Fruit fly (Drosophila melanogaster) whole organism, embryonic: Measurements from ENCODE around the gene CG2059.

Experiments
- BEAF-32 ChIP-seq: fragments of 200-800 bp; sonication (Bioruptor generic); optimal IDR thresholded peaks from 3 replicates; lab custom pipeline; 2017; ENCODE audit warnings: missing biosample characterization, missing genetic modification characterization, mild to moderate bottlenecking, moderate library complexity, missing genetic modification reagents
- Bgb ChIP-seq: fragments of 200-800 bp; sonication (Bioruptor generic); IDR thresholded peaks from 2 replicates; pipeline ENCODE4 v1.3.6; 2022; ENCODE audit warnings: missing biosample characterization, missing genetic modification characterization; ENCODE audit not compliant: partially characterized antibody
- CG10366 ChIP-seq: fragments of 200-800 bp; sonication (Bioruptor generic); IDR thresholded peaks from 2 replicates; pipeline ENCODE4 v1.3.6; 2022; ENCODE audit warnings: missing biosample characterization, missing genetic modification characterization
- CG13123 ChIP-seq: fragments of 200-800 bp; sonication (Bioruptor generic); optimal IDR thresholded peaks from 2 replicates; lab custom pipeline; 2016; ENCODE audit warnings: missing biosample characterization, missing genetic modification characterization
- CG1602 ChIP-seq: fragments of 200-800 bp; sonication (Bioruptor generic); optimal IDR thresholded peaks from 3 replicates; lab custom pipeline; 2016; ENCODE audit warnings: missing biosample characterization, missing genetic modification characterization
- CG16815 ChIP-seq: fragments of 200-800 bp; sonication (Bioruptor generic); optimal IDR thresholded peaks from 3 replicates; lab custom pipeline; 2017; ENCODE audit warnings: missing biosample characterization, mild to moderate bottlenecking, missing genetic modification characterization
- CG17912 ChIP-seq: fragments of 200-800 bp; sonication (Bioruptor generic); optimal IDR thresholded peaks from 2 replicates; lab custom pipeline; 2018; ENCODE audit warnings: missing biosample characterization, mild to moderate bottlenecking, missing genetic modification characterization
- CG2116 ChIP-seq: fragments of 200-800 bp; sonication (Bioruptor generic); optimal IDR thresholded peaks from 3 replicates; lab custom pipeline; 2018; ENCODE audit warnings: missing biosample characterization, mild to moderate bottlenecking, missing genetic modification characterization
- CG32532 ChIP-seq: fragments of 200-800 bp; sonication (Bioruptor generic); IDR thresholded peaks from 2 replicates; pipeline ENCODE4 v1.3.6; 2022; ENCODE audit warnings: missing biosample characterization, missing genetic modification characterization
- CG34422 ChIP-seq: fragments of 200-800 bp; sonication (Bioruptor generic); IDR thresholded peaks from 3 replicates; pipeline ENCODE4 v1.3.6; 2022; ENCODE audit warnings: missing biosample characterization, missing genetic modification characterization
- CG4360 ChIP-seq: fragments of 200-800 bp; sonication (Bioruptor generic); IDR thresholded peaks from 2 replicates; pipeline ENCODE4 v1.3.6; 2022; ENCODE audit warnings: missing biosample characterization, missing genetic modification characterization
- CG43689 ChIP-seq: fragments of 200-800 bp; sonication (Bioruptor generic); IDR thresholded peaks from 2 replicates; pipeline ENCODE4 v1.3.6; 2022; ENCODE audit warnings: missing biosample characterization, missing genetic modification characterization
- CG4820 ChIP-seq: fragments of 200-800 bp; sonication (Bioruptor generic); optimal IDR thresholded peaks from 3 replicates; lab custom pipeline; 2016; ENCODE audit warnings: missing biosample characterization, missing genetic modification characterization
- CG7745 ChIP-seq: fragments of 200-800 bp; sonication (Bioruptor generic); optimal IDR thresholded peaks from 2 replicates; lab custom pipeline; 2018; ENCODE audit warnings: missing biosample characterization, mild to moderate bottlenecking, missing genetic modification characterization, moderate library complexity
- CG7786 ChIP-seq: fragments of 200-800 bp; sonication (Bioruptor generic); optimal IDR thresholded peaks from 2 replicates; lab custom pipeline; 2016; ENCODE audit warnings: missing biosample characterization, missing genetic modification characterization
- CG7839 ChIP-seq: fragments of 200-800 bp; sonication (Bioruptor generic); optimal IDR thresholded peaks from 3 replicates; lab custom pipeline; 2018; ENCODE audit warnings: missing biosample characterization, mild to moderate bottlenecking, missing genetic modification characterization, moderate library complexity
- CG9817 ChIP-seq: fragments of 200-800 bp; sonication (Bioruptor generic); optimal IDR thresholded peaks from 2 replicates; lab custom pipeline; 2018; ENCODE audit warnings: missing biosample characterization, mild to moderate bottlenecking, missing genetic modification characterization, moderate library complexity
- Dad ChIP-seq: fragments of 200-800 bp; sonication (Bioruptor generic); optimal IDR thresholded peaks from 3 replicates; lab custom pipeline; 2016; ENCODE audit warnings: missing biosample characterization, missing genetic modification characterization
- Dref ChIP-seq: fragments of 200-800 bp; sonication (Bioruptor generic); IDR thresholded peaks from 2 replicates; pipeline ENCODE4 v1.3.6; 2022; ENCODE audit warnings: missing biosample characterization, missing genetic modification characterization
- Ets97D ChIP-seq: fragments of 200-800 bp; sonication (Bioruptor generic); optimal IDR thresholded peaks from 3 replicates; lab custom pipeline; 2016; ENCODE audit warnings: missing biosample characterization, missing genetic modification characterization
- Fer1 ChIP-seq: fragments of 200-800 bp; sonication (Bioruptor generic); optimal IDR thresholded peaks from 2 replicates; lab custom pipeline; 2017; ENCODE audit warnings: missing biosample characterization, mild to moderate bottlenecking, missing genetic modification characterization
- HLH54F ChIP-seq: fragments of 200-800 bp; sonication (Bioruptor generic); optimal IDR thresholded peaks from 3 replicates; lab custom pipeline; 2016; ENCODE audit warnings: missing biosample characterization, missing genetic modification characterization
- Hand ChIP-seq: fragments of 200-800 bp; sonication (Bioruptor generic); optimal IDR thresholded peaks from 2 replicates; lab custom pipeline; 2017; ENCODE audit warnings: mild to moderate bottlenecking, missing biosample characterization, missing genetic modification reagents, missing genetic modification characterization
- Hmr ChIP-seq: fragments of 200-800 bp; sonication (Bioruptor generic); optimal IDR thresholded peaks from 3 replicates; lab custom pipeline; 2017; ENCODE audit warnings: mild to moderate bottlenecking, missing biosample characterization, missing genetic modification reagents, missing genetic modification characterization
- Mes4 ChIP-seq: fragments of 200-800 bp; sonication (Bioruptor generic); optimal IDR thresholded peaks from 2 replicates; lab custom pipeline; 2016; ENCODE audit warnings: missing biosample characterization, missing genetic modification characterization
- Oaz ChIP-seq: fragments of 200-800 bp; sonication (Bioruptor generic); IDR thresholded peaks from 2 replicates; pipeline ENCODE4 v1.3.6; 2022; ENCODE audit warnings: missing biosample characterization, missing genetic modification characterization
- Optix ChIP-seq: fragments of 200-800 bp; sonication (Bioruptor generic); IDR thresholded peaks from 3 replicates; pipeline ENCODE4 v1.3.6; 2022; ENCODE audit warnings: missing biosample characterization, missing genetic modification characterization
- Ssrp ChIP-seq: fragments of 200-800 bp; sonication (Bioruptor generic); optimal IDR thresholded peaks from 2 replicates; lab custom pipeline; 2018; ENCODE audit warnings: missing biosample characterization, mild to moderate bottlenecking, missing genetic modification characterization, moderate library complexity
- Tbp ChIP-seq: fragments of >200 bp; optimal IDR thresholded peaks from 2 replicates; lab custom pipeline; 2018; ENCODE audit warnings: missing biosample characterization, missing genetic modification characterization
- Vsx1 ChIP-seq: fragments of 200-800 bp; sonication (Bioruptor generic); optimal IDR thresholded peaks from 2 replicates; lab custom pipeline; 2017; ENCODE audit warnings: missing biosample characterization, mild to moderate bottlenecking, missing genetic modification characterization, missing genetic modification reagents
- ase ChIP-seq: fragments of 200-800 bp; sonication (Bioruptor generic); IDR thresholded peaks from 3 replicates; pipeline ENCODE4 v1.3.6; 2022; ENCODE audit warnings: missing biosample characterization, missing genetic modification characterization
- btn ChIP-seq: fragments of 200-800 bp; sonication (Bioruptor generic); optimal IDR thresholded peaks from 2 replicates; lab custom pipeline; 2016; ENCODE audit warnings: missing biosample characterization, missing genetic modification characterization
- crc ChIP-seq: fragments of 200-800 bp; sonication (Bioruptor generic); optimal IDR thresholded peaks from 2 replicates; lab custom pipeline; 2016; ENCODE audit warnings: missing biosample characterization, missing genetic modification characterization
- dmrt11E ChIP-seq: fragments of 200-800 bp; sonication (Bioruptor generic); optimal IDR thresholded peaks from 3 replicates; lab custom pipeline; 2018; ENCODE audit warnings: missing biosample characterization, mild to moderate bottlenecking, missing genetic modification characterization, moderate library complexity
- gfzf ChIP-seq: fragments of 200-800 bp; sonication (Bioruptor generic); optimal IDR thresholded peaks from 2 replicates; lab custom pipeline; 2016; ENCODE audit warnings: missing biosample characterization, mild to moderate bottlenecking, missing genetic modification characterization, moderate library complexity
- ind ChIP-seq: fragments of 200-800 bp; sonication (Bioruptor generic); optimal IDR thresholded peaks from 3 replicates; lab custom pipeline; 2016; ENCODE audit warnings: missing biosample characterization, missing genetic modification characterization
- lab ChIP-seq: fragments of 200-800 bp; sonication (Bioruptor generic); optimal IDR thresholded peaks from 3 replicates; lab custom pipeline; 2017; ENCODE audit warnings: missing biosample characterization, missing genetic modification characterization, mild to moderate bottlenecking, moderate library complexity, missing genetic modification reagents
- lola ChIP-seq, 3 experiments: fragments of >200 bp in 2 of 3; fragments of 200-800 bp in 1 of 3; sonication (Bioruptor generic) in 1 of 3; optimal IDR thresholded peaks; 2 replicates each; lab custom pipeline; 2017 to 2019; ENCODE audit warnings: missing biosample characterization in 3 of 3, missing genetic modification characterization in 3 of 3, mild to moderate bottlenecking in 1 of 3, moderate library complexity in 1 of 3
- mam ChIP-seq: fragments of 200-800 bp; sonication (Bioruptor generic); optimal IDR thresholded peaks from 3 replicates; lab custom pipeline; 2016; ENCODE audit warnings: missing biosample characterization, missing genetic modification characterization
- row ChIP-seq: fragments of 200-800 bp; sonication (Bioruptor generic); IDR thresholded peaks from 3 replicates; pipeline ENCODE4 v1.3.6; 2022; ENCODE audit warnings: missing biosample characterization, missing genetic modification characterization
- shn ChIP-seq: fragments of 200-800 bp; sonication (Bioruptor generic); optimal IDR thresholded peaks from 3 replicates; lab custom pipeline; 2016; ENCODE audit warnings: missing biosample characterization, missing genetic modification characterization
- sqz ChIP-seq: fragments of 200-800 bp; sonication (Bioruptor generic); optimal IDR thresholded peaks from 3 replicates; lab custom pipeline; 2018; ENCODE audit warnings: missing biosample characterization, mild to moderate bottlenecking, missing genetic modification characterization
- ttk ChIP-seq: fragments of 200-800 bp; sonication (Bioruptor generic); IDR thresholded peaks from 2 replicates; pipeline ENCODE4 v2.1.2; 2022; ENCODE audit warnings: missing biosample characterization, missing genetic modification characterization
- vnd ChIP-seq: fragments of 200-800 bp; sonication (Bioruptor generic); IDR thresholded peaks from 3 replicates; pipeline ENCODE4 v1.3.6; 2022; ENCODE audit warnings: missing biosample characterization, missing genetic modification characterization; ENCODE audit not compliant: partially characterized antibody

The CG2059 gene

dm6 chrX:7336121-7336961 lies 50.2 kb downstream of the CG2059 start (continued):
- peak; percentile 86 for TF ChIP-seq crc (GFP tag; lab: Kevin White, UChicago)
- TF ChIP-seq CG43689 (GFP tag; lab: Robert Waterston, UW): peak; percentile 79
- TF ChIP-seq vnd (GFP tag; lab: Robert Waterston, UW): no peak
- peak; percentile 92 for TF ChIP-seq row (GFP tag; lab: Robert Waterston, UW)
- TF ChIP-seq CG2116 (GFP tag; lab: Kevin White, UChicago): peak; percentile 65
- peak; percentile 88 for TF ChIP-seq CG4820 (GFP tag; lab: Kevin White, UChicago)
- TF ChIP-seq Ets97D (GFP tag; lab: Kevin White, UChicago): peak; percentile 66
- TF ChIP-seq sqz: peak; percentile 57
- peak; percentile 52 for TF ChIP-seq CG17912
- peak; percentile 89 for TF ChIP-seq Mes4 (GFP tag; lab: Kevin White, UChicago)
- TF ChIP-seq Optix (GFP tag; lab: Robert Waterston, UW): peak; percentile 80; the same call in 2 of the 3 replicates

dm6 chrX:7336962-7337844 lies 51.0 kb downstream of the CG2059 start, which contains the start of gene CBP:
Gene CBP (plus strand): TSS chrX:7337352.
- TF ChIP-seq CG34422: peak; percentile 95
- no peak for TF ChIP-seq Dref (GFP tag; lab: Robert Waterston, UW)
- TF ChIP-seq btn: peak; percentile 96
- peak; percentile 96 for TF ChIP-seq CG9817 (tag; lab: Kevin White, UChicago)
- peak; percentile 94 for TF ChIP-seq CG32532 (GFP tag; lab: Robert Waterston, UW)
- TF ChIP-seq BEAF-32: peak; percentile 12
- peak; percentile 16 for TF ChIP-seq gfzf
- TF ChIP-seq ttk: peak; percentile 95
- peak; percentile 79 for TF ChIP-seq CG7745 (tag; lab: Kevin White, UChicago)
- TF ChIP-seq CG10366 (GFP tag; lab: Robert Waterston, UW): peak; percentile 95
- peak; percentile 98 for TF ChIP-seq Mes4 (GFP tag; lab: Kevin White, UChicago)
- 0 out of 2 replicates have a peak, but pooled peaks have one; percentile 15 for TF ChIP-seq Bgb (GFP tag; lab: Robert Waterston, UW)
- peak; percentile 87 for TF ChIP-seq Oaz (GFP tag; lab: Robert Waterston, UW)
- peak; percentile 97 for TF ChIP-seq Hmr (GFP tag; lab: Kevin White, UChicago)
- TF ChIP-seq Hand (GFP tag; lab: Kevin White, UChicago): peak; percentile 95
- peak; percentile 97 for TF ChIP-seq Ssrp (tag; lab: Kevin White, UChicago)
- peak; percentile 94 for TF ChIP-seq CG13123 (GFP tag; lab: Kevin White, UChicago)
- TF ChIP-seq shn (GFP tag; lab: Kevin White, UChicago): peak; percentile 97
- peak; percentile 97 for TF ChIP-seq CG16815 (GFP tag; lab: Kevin White, UChicago)
- TF ChIP-seq Tbp (GFP tag; lab: Kevin White, UChicago): no peak
- TF ChIP-seq CG1602 (GFP tag; lab: Kevin White, UChicago): peak; percentile 98
- peak in 2 of 3 experiments; percentile 10 to 98 for TF ChIP-seq lola (GFP tag; optimal IDR thresholded peaks at IDR 0.05; lab: Kevin White, UChicago)
- peak; percentile 97 for TF ChIP-seq Fer1 (GFP tag; lab: Kevin White, UChicago)
- peak; percentile 92 for TF ChIP-seq ase (GFP tag; lab: Robert Waterston, UW)
- TF ChIP-seq lab (GFP tag; lab: Kevin White, UChicago): peak; percentile 98
- TF ChIP-seq CG4360 (GFP tag; lab: Robert Waterston, UW): peak; percentile 75
- TF ChIP-seq CG7786: peak; percentile 97
- TF ChIP-seq Vsx1 (GFP tag; lab: Kevin White, UChicago): peak; percentile 92
- peak; percentile 96 for TF ChIP-seq mam
- peak; percentile 99 for TF ChIP-seq CG7839 (tag; lab: Kevin White, UChicago)
- peak; percentile 99 for TF ChIP-seq dmrt11E
- peak; percentile 93 for TF ChIP-seq HLH54F (GFP tag; lab: Kevin White, UChicago)
- peak; percentile 96 for TF ChIP-seq crc (GFP tag; lab: Kevin White, UChicago)
- TF ChIP-seq Dad (GFP tag; lab: Kevin White, UChicago): peak; percentile 95
- TF ChIP-seq ind (GFP tag; lab: Kevin White, UChicago): peak; percentile 97
